Worm (Caenorhabditis elegans) whole organism, L2 larva: ENCODE measurements around the gene fbxa-206.
A peak's percentile ranks its signal among the peaks of the same experiment; 100 is the strongest.

ENCODE experiments used
- C34F6.9 ChIP-seq: fragments of 150-350 bp; optimal IDR thresholded peaks from 2 replicates; lab custom pipeline; 2014; ENCODE audit warnings: missing biosample characterization, missing genetic modification characterization
- R02D3.7 ChIP-seq: fragments of 150-350 bp; optimal IDR thresholded peaks from 2 replicates; lab custom pipeline; 2014; ENCODE audit warnings: missing biosample characterization, missing genetic modification characterization
- Y55F3AM.14 ChIP-seq: fragments of 200-800 bp; sonication (Bioruptor generic); optimal IDR thresholded peaks from 2 replicates; lab custom pipeline; 2018; ENCODE audit warnings: mild to moderate bottlenecking, missing genetic modification characterization, missing compliant biosample characterization
- alr-1 ChIP-seq: fragments of 150-350 bp; optimal IDR thresholded peaks from 2 replicates; lab custom pipeline; 2014; ENCODE audit warnings: missing biosample characterization, missing genetic modification characterization
- ama-1 ChIP-seq: fragments of 150-350 bp; optimal IDR thresholded peaks from 2 replicates; lab custom pipeline; 2018; ENCODE audit warnings: inconsistent platforms
- blmp-1 ChIP-seq: sonication (generic microtip); optimal IDR thresholded peaks from 2 replicates; lab custom pipeline; 2017; ENCODE audit warnings: missing genetic modification characterization, mild to moderate bottlenecking, missing compliant biosample characterization, antibody characterized with exemption, moderate library complexity; ENCODE audit not compliant: insufficient read depth
- ceh-16 ChIP-seq: fragments of 150-350 bp; optimal IDR thresholded peaks from 2 replicates; lab custom pipeline; 2014; ENCODE audit warnings: missing biosample characterization, missing genetic modification characterization
- ceh-82 ChIP-seq: fragments of 150-350 bp; optimal IDR thresholded peaks from 2 replicates; lab custom pipeline; 2014; ENCODE audit warnings: missing biosample characterization, missing genetic modification characterization
- egl-27 ChIP-seq: sonication (generic microtip); optimal IDR thresholded peaks from 3 replicates; lab custom pipeline; 2017; ENCODE audit warnings: missing biosample characterization, missing genetic modification reagents, missing genetic modification characterization
- elt-3 ChIP-seq: sonication (generic microtip); optimal IDR thresholded peaks from 2 replicates; lab custom pipeline; 2017; ENCODE audit warnings: missing biosample characterization, missing genetic modification characterization
- fos-1 ChIP-seq: fragments of 150-350 bp; optimal IDR thresholded peaks from 2 replicates; lab custom pipeline; 2014; ENCODE audit warnings: missing biosample characterization, missing genetic modification characterization
- gmeb-1 ChIP-seq: fragments of 150-350 bp; optimal IDR thresholded peaks from 2 replicates; lab custom pipeline; 2014; ENCODE audit warnings: missing biosample characterization, missing genetic modification characterization
- lin-13 ChIP-seq: fragments of 150-350 bp; optimal IDR thresholded peaks from 2 replicates; lab custom pipeline; 2014; ENCODE audit warnings: missing biosample characterization, missing genetic modification reagents, missing genetic modification characterization
- lin-39 ChIP-seq: fragments of 150-350 bp; optimal IDR thresholded peaks from 2 replicates; lab custom pipeline; 2014; ENCODE audit warnings: missing biosample characterization, missing genetic modification reagents, missing genetic modification characterization
- lsy-2 ChIP-seq, 2 experiments: fragments of 150-350 bp in 1 of 2; sonication (generic microtip) in 1 of 2; optimal IDR thresholded peaks; 2 replicates each; lab custom pipeline; 2014 to 2017; ENCODE audit warnings: missing biosample characterization in 2 of 2, missing genetic modification characterization in 2 of 2
- mab-5 ChIP-seq: fragments of 150-350 bp; optimal IDR thresholded peaks from 2 replicates; lab custom pipeline; 2014; ENCODE audit warnings: missing biosample characterization, missing genetic modification characterization
- mdl-1 ChIP-seq, 2 experiments: fragments of 150-350 bp in 1 of 2; sonication (generic microtip) in 1 of 2; optimal IDR thresholded peaks; 2 replicates each; lab custom pipeline; 2017; ENCODE audit warnings: missing biosample characterization in 2 of 2, missing genetic modification characterization in 2 of 2
- nhr-10 ChIP-seq: sonication (generic microtip); optimal IDR thresholded peaks from 2 replicates; lab custom pipeline; 2017; ENCODE audit warnings: missing biosample characterization, missing genetic modification characterization
- nhr-12 ChIP-seq: fragments of 150-350 bp; optimal IDR thresholded peaks from 2 replicates; lab custom pipeline; 2014; ENCODE audit warnings: missing biosample characterization, missing genetic modification characterization
- nhr-129 ChIP-seq: fragments of 150-350 bp; optimal IDR thresholded peaks from 2 replicates; lab custom pipeline; 2014; ENCODE audit warnings: missing biosample characterization, missing genetic modification characterization
- nhr-21 ChIP-seq: fragments of 150-350 bp; optimal IDR thresholded peaks from 2 replicates; lab custom pipeline; 2014; ENCODE audit warnings: missing biosample characterization, missing genetic modification characterization
- nhr-23 ChIP-seq: fragments of 150-350 bp; optimal IDR thresholded peaks from 2 replicates; lab custom pipeline; 2014; ENCODE audit warnings: missing biosample characterization, missing genetic modification reagents, missing genetic modification characterization
- nhr-237 ChIP-seq: fragments of 150-350 bp; optimal IDR thresholded peaks from 2 replicates; lab custom pipeline; 2014; ENCODE audit warnings: missing biosample characterization, missing genetic modification characterization
- nhr-6 ChIP-seq: fragments of 150-350 bp; optimal IDR thresholded peaks from 2 replicates; lab custom pipeline; 2014; ENCODE audit warnings: missing biosample characterization, missing genetic modification characterization
- peb-1 ChIP-seq: fragments of 150-350 bp; optimal IDR thresholded peaks from 2 replicates; lab custom pipeline; 2014; ENCODE audit warnings: missing biosample characterization, missing genetic modification characterization
- skn-1 ChIP-seq: sonication (generic microtip); optimal IDR thresholded peaks from 2 replicates; lab custom pipeline; 2017; ENCODE audit warnings: missing biosample characterization, missing genetic modification characterization
- sma-3 ChIP-seq: sonication (generic microtip); optimal IDR thresholded peaks from 2 replicates; lab custom pipeline; 2016; ENCODE audit warnings: missing genetic modification reagents, missing genetic modification characterization, missing compliant biosample characterization
- sma-9 ChIP-seq, 2 experiments: fragments of 150-350 bp in 1 of 2; sonication (generic microtip) in 1 of 2; optimal IDR thresholded peaks; 2 replicates each; lab custom pipeline; 2014 to 2016; ENCODE audit warnings: missing genetic modification characterization in 2 of 2, mild to moderate bottlenecking in 1 of 2, missing biosample characterization in 1 of 2, missing compliant biosample characterization in 1 of 2, missing genetic modification reagents in 1 of 2, moderate library complexity in 1 of 2
- snpc-4 ChIP-seq: fragments of 150-350 bp; optimal IDR thresholded peaks from 2 replicates; lab custom pipeline; 2014; ENCODE audit warnings: missing biosample characterization, missing genetic modification characterization
- unc-39 ChIP-seq: fragments of 150-350 bp; optimal IDR thresholded peaks from 2 replicates; lab custom pipeline; 2014; ENCODE audit warnings: missing biosample characterization, missing genetic modification characterization
- unc-55 ChIP-seq: fragments of 150-350 bp; sonication (generic microtip); optimal IDR thresholded peaks from 3 replicates; lab custom pipeline; 2014; ENCODE audit warnings: missing biosample characterization, missing genetic modification reagents, missing genetic modification characterization
- unc-62 ChIP-seq: fragments of 150-350 bp; optimal IDR thresholded peaks from 2 replicates; lab custom pipeline; 2014; ENCODE audit warnings: missing biosample characterization, missing genetic modification reagents, missing genetic modification characterization
- ztf-1 ChIP-seq: fragments of 200-800 bp; sonication (Bioruptor generic); conservative IDR thresholded peaks from 2 replicates; pipeline ENCODE4 v1.3.6; 2022; ENCODE audit warnings: missing genetic modification characterization, missing compliant biosample characterization
- ztf-4 ChIP-seq: fragments of 150-350 bp; optimal IDR thresholded peaks from 2 replicates; lab custom pipeline; 2014; ENCODE audit warnings: missing biosample characterization, missing genetic modification characterization

fbxa-206 gene

ce11 chrV:16911294-16911693 lies 7.0 kb downstream of the fbxa-206 start:
- TF ChIP-seq Y55F3AM.14 (GFP tag; lab: Kevin White, UChicago), result no peak
- TF ChIP-seq lsy-2 (tag; optimal IDR thresholded peaks at IDR 0.05; lab: Kevin White, UChicago), result no peak
- TF ChIP-seq R02D3.7, result no peak
- no peak for TF ChIP-seq unc-62 (GFP tag; lab: Kevin White, UChicago)
- peak; percentile 44 for TF ChIP-seq fos-1 (tag; lab: Kevin White, UChicago)
- TF ChIP-seq alr-1, result no peak
- no peak for TF ChIP-seq nhr-10 (tag; lab: Kevin White, UChicago)
- no peak for TF ChIP-seq sma-3 (GFP tag; lab: Kevin White, UChicago)

- TF ChIP-seq skn-1 (tag; lab: Kevin White, UChicago), result no peak
- no peak for TF ChIP-seq unc-39 (tag; lab: Kevin White, UChicago)
- TF ChIP-seq blmp-1, result no peak
- TF ChIP-seq R02D3.7, result no peak
- TF ChIP-seq sma-9 (GFP tag; optimal IDR thresholded peaks at IDR 0.05; lab: Kevin White, UChicago), result peak; percentile 7
- TF ChIP-seq sma-9 (tag; optimal IDR thresholded peaks at IDR 0.05; lab: Kevin White, UChicago), result no peak
- no peak for TF ChIP-seq ceh-82
- TF ChIP-seq unc-55 (GFP tag; lab: Kevin White, UChicago), result peak; percentile 18
- TF ChIP-seq nhr-129 (tag; lab: Kevin White, UChicago), result peak; percentile 6
- TF ChIP-seq ceh-16 (tag; lab: Kevin White, UChicago), result no peak
These were observed 7.4 kb downstream of the fbxa-206 start for ce11 chrV:16910864-16911263.

- TF ChIP-seq snpc-4, result no peak
- no peak for TF ChIP-seq nhr-21 (tag; lab: Kevin White, UChicago)
- TF ChIP-seq sma-9 (GFP tag; optimal IDR thresholded peaks at IDR 0.05; lab: Kevin White, UChicago), result no peak
- no peak for TF ChIP-seq sma-9 (tag; optimal IDR thresholded peaks at IDR 0.05; lab: Kevin White, UChicago)
- no peak for TF ChIP-seq ztf-1
- TF ChIP-seq, all 48 proteins: peak for 0
These were observed 8.4 kb downstream of the fbxa-206 start, which contains the start of gene F09C6.16 for ce11 chrV:16909871-16910270. F09C6.16 (minus strand) TSS chrV:16909971.

- TF ChIP-seq nhr-12 (no peak), elt-3 (tag; lab: Kevin White, UChicago) (no peak)
- TF ChIP-seq, all 48 proteins: peak for 0
These were observed 13.7 kb downstream of the fbxa-206 start, which contains the start of gene nhr-262 for ce11 chrV:16904612-16905011. nhr-262 (plus strand) TSS chrV:16904912.

- TF ChIP-seq Y55F3AM.14 (GFP tag; lab: Kevin White, UChicago), result no peak
- no peak for TF ChIP-seq peb-1 (tag; lab: Kevin White, UChicago)
- no peak for TF ChIP-seq lin-39
- TF ChIP-seq lsy-2 (tag; optimal IDR thresholded peaks at IDR 0.05; lab: Kevin White, UChicago), result no peak
- no peak for TF ChIP-seq ceh-16 (tag; lab: Kevin White, UChicago)
These were observed 15.6 kb downstream of the fbxa-206 start, which contains the start of gene srd-68 for ce11 chrV:16902726-16903125. srd-68 (minus strand) TSS chrV:16902826.

ce11 chrV:16899355-16899754 lies 18.9 kb downstream of the fbxa-206 start, which contains the start of gene fbxa-45:
fbxa-45 (minus strand) TSS chrV:16899455.
- TF ChIP-seq nhr-237 (tag; lab: Kevin White, UChicago) (no peak), ceh-82 (no peak), nhr-23 (tag; lab: Kevin White, UChicago) (no peak), unc-62 (GFP tag; lab: Kevin White, UChicago) (no peak), lin-13 (no peak), C34F6.9 (no peak)

- no peak for TF ChIP-seq ceh-82
- TF ChIP-seq egl-27 (tag; lab: Kevin White, UChicago), result no peak
- no peak for TF ChIP-seq nhr-237 (tag; lab: Kevin White, UChicago)
- TF ChIP-seq snpc-4, result no peak
- TF ChIP-seq alr-1, result no peak
- no peak for TF ChIP-seq sma-3 (GFP tag; lab: Kevin White, UChicago)
- no peak for TF ChIP-seq ztf-1
- no peak for TF ChIP-seq ama-1 (lab: Kevin White, UChicago)
- no peak for TF ChIP-seq gmeb-1 (tag; lab: Kevin White, UChicago)
- TF ChIP-seq ztf-4 (tag; lab: Kevin White, UChicago), result no peak
- no peak for TF ChIP-seq nhr-12
- no peak for TF ChIP-seq C34F6.9
- no peak for TF ChIP-seq nhr-6 (tag; lab: Kevin White, UChicago)
- no peak for TF ChIP-seq mdl-1 (tag; optimal IDR thresholded peaks at IDR 0.05; lab: Kevin White, UChicago)
- no peak for TF ChIP-seq mab-5
These were observed 24.8 kb downstream of the fbxa-206 start, which contains the start of gene F09C6.15 for ce11 chrV:16893440-16893839. F09C6.15 (plus strand) TSS chrV:16893740.
